Fruit fly (Drosophila melanogaster) whole organism, embryonic: ENCODE data around the gene CG14340.

Experiments used
- CG1024 ChIP-seq: fragments of 200-800 bp; sonication (Bioruptor generic); IDR thresholded peaks from 2 replicates; pipeline ENCODE4 v1.3.6; 2022; ENCODE audit warnings: missing biosample characterization, missing genetic modification characterization
- CG10366 ChIP-seq: fragments of 200-800 bp; sonication (Bioruptor generic); IDR thresholded peaks from 2 replicates; pipeline ENCODE4 v1.3.6; 2022; ENCODE audit warnings: missing biosample characterization, missing genetic modification characterization
- CG11093 ChIP-seq: fragments of 200-800 bp; sonication (Bioruptor generic); IDR thresholded peaks from 3 replicates; pipeline ENCODE4 v1.3.6; 2022; ENCODE audit warnings: missing biosample characterization, missing genetic modification characterization
- CG11456 ChIP-seq: fragments of 200-800 bp; sonication (Bioruptor generic); IDR thresholded peaks from 3 replicates; pipeline ENCODE4 v1.3.6; 2022; ENCODE audit warnings: missing biosample characterization, missing genetic modification characterization
- CG12219 ChIP-seq: fragments of 200-800 bp; sonication (Bioruptor generic); optimal IDR thresholded peaks from 3 replicates; lab custom pipeline; 2018; ENCODE audit warnings: missing biosample characterization, mild to moderate bottlenecking, missing genetic modification characterization
- CG12391 ChIP-seq: fragments of 200-800 bp; sonication (Bioruptor generic); optimal IDR thresholded peaks from 3 replicates; lab custom pipeline; 2018; ENCODE audit warnings: missing biosample characterization, mild to moderate bottlenecking, missing genetic modification characterization, moderate library complexity
- CG12769 ChIP-seq: fragments of 200-800 bp; sonication (Bioruptor generic); optimal IDR thresholded peaks from 2 replicates; lab custom pipeline; 2019; ENCODE audit warnings: missing biosample characterization, mild to moderate bottlenecking, missing genetic modification characterization, moderate library complexity
- CG13624 ChIP-seq: fragments of 200-800 bp; sonication (Bioruptor generic); optimal IDR thresholded peaks from 2 replicates; lab custom pipeline; 2016; ENCODE audit warnings: missing biosample characterization, missing genetic modification characterization
- CG14014 ChIP-seq: fragments of 200-800 bp; sonication (Bioruptor generic); IDR thresholded peaks from 2 replicates; pipeline ENCODE4 v1.3.6; 2022; ENCODE audit warnings: missing biosample characterization, missing genetic modification characterization
- CG15696 ChIP-seq: fragments of 200-800 bp; sonication (Bioruptor generic); optimal IDR thresholded peaks from 2 replicates; lab custom pipeline; 2019; ENCODE audit warnings: missing biosample characterization, mild to moderate bottlenecking, missing genetic modification characterization, moderate library complexity
- CG16815 ChIP-seq: fragments of 200-800 bp; sonication (Bioruptor generic); optimal IDR thresholded peaks from 3 replicates; lab custom pipeline; 2017; ENCODE audit warnings: missing biosample characterization, mild to moderate bottlenecking, missing genetic modification characterization
- CG17359 ChIP-seq: fragments of 200-800 bp; sonication (Bioruptor generic); optimal IDR thresholded peaks from 3 replicates; lab custom pipeline; 2018; ENCODE audit warnings: missing biosample characterization, mild to moderate bottlenecking, missing genetic modification characterization, moderate library complexity
- CG17568 ChIP-seq: fragments of 200-800 bp; sonication (Bioruptor generic); optimal IDR thresholded peaks from 2 replicates; lab custom pipeline; 2018; ENCODE audit warnings: missing biosample characterization, mild to moderate bottlenecking, missing genetic modification characterization, moderate library complexity
- CG32767 ChIP-seq: fragments of 200-800 bp; sonication (Bioruptor generic); IDR thresholded peaks from 2 replicates; pipeline ENCODE4 v1.3.6; 2022; ENCODE audit warnings: missing biosample characterization, missing genetic modification characterization
- CG33213 ChIP-seq: fragments of 200-800 bp; sonication (Bioruptor generic); optimal IDR thresholded peaks from 3 replicates; lab custom pipeline; 2016; ENCODE audit warnings: missing biosample characterization, missing genetic modification characterization
- CG34422 ChIP-seq: fragments of 200-800 bp; sonication (Bioruptor generic); IDR thresholded peaks from 3 replicates; pipeline ENCODE4 v1.3.6; 2022; ENCODE audit warnings: missing biosample characterization, missing genetic modification characterization
- CG5245 ChIP-seq: fragments of 200-800 bp; sonication (Bioruptor generic); optimal IDR thresholded peaks from 3 replicates; lab custom pipeline; 2016; ENCODE audit warnings: missing biosample characterization, missing genetic modification characterization
- CG6689 ChIP-seq: fragments of 200-800 bp; sonication (Bioruptor generic); IDR thresholded peaks from 2 replicates; pipeline ENCODE4 v1.3.6; 2022; ENCODE audit warnings: missing biosample characterization, missing genetic modification characterization
- CG6813 ChIP-seq: fragments of 200-800 bp; sonication (Bioruptor generic); optimal IDR thresholded peaks from 2 replicates; lab custom pipeline; 2017; ENCODE audit warnings: missing biosample characterization, missing genetic modification characterization, mild to moderate bottlenecking, moderate library complexity, missing genetic modification reagents
- CG7786 ChIP-seq: fragments of 200-800 bp; sonication (Bioruptor generic); optimal IDR thresholded peaks from 2 replicates; lab custom pipeline; 2016; ENCODE audit warnings: missing biosample characterization, missing genetic modification characterization
- CG9932 ChIP-seq: fragments of 200-800 bp; sonication (Bioruptor generic); IDR thresholded peaks from 2 replicates; pipeline ENCODE4 v1.3.6; 2022; ENCODE audit warnings: missing biosample characterization, missing genetic modification characterization
- CrebB ChIP-seq: fragments of 200-800 bp; sonication (Bioruptor generic); optimal IDR thresholded peaks from 3 replicates; lab custom pipeline; 2018; ENCODE audit warnings: missing biosample characterization, mild to moderate bottlenecking, missing genetic modification characterization
- Dbx ChIP-seq: fragments of 200-800 bp; sonication (Bioruptor generic); IDR thresholded peaks from 3 replicates; pipeline ENCODE4 v1.3.6; 2022; ENCODE audit warnings: missing biosample characterization, missing genetic modification characterization
- HmgZ ChIP-seq: fragments of 200-800 bp; sonication (Bioruptor generic); optimal IDR thresholded peaks from 2 replicates; lab custom pipeline; 2018; ENCODE audit warnings: missing biosample characterization, mild to moderate bottlenecking, missing genetic modification characterization
- Mrtf ChIP-seq: fragments of 200-800 bp; sonication (Bioruptor generic); IDR thresholded peaks from 3 replicates; pipeline ENCODE4 v1.3.6; 2022; ENCODE audit warnings: missing biosample characterization, missing genetic modification characterization
- Nf-YA ChIP-seq: fragments of 200-800 bp; sonication (Bioruptor generic); IDR thresholded peaks from 2 replicates; pipeline ENCODE4 v1.3.6; 2022; ENCODE audit warnings: missing biosample characterization, missing genetic modification characterization
- PHDP ChIP-seq: fragments of 200-800 bp; sonication (Bioruptor generic); optimal IDR thresholded peaks from 3 replicates; lab custom pipeline; 2018; ENCODE audit warnings: missing biosample characterization, mild to moderate bottlenecking, missing genetic modification characterization, moderate library complexity
- Stat92E ChIP-seq, 3 experiments: fragments of >200 bp in 2 of 3; fragments of 200-800 bp in 1 of 3; sonication (Bioruptor generic) in 1 of 3; optimal IDR thresholded peaks; 2 replicates each; lab custom pipeline; 2017 to 2019; ENCODE audit warnings: missing biosample characterization in 3 of 3, missing genetic modification characterization in 3 of 3, mild to moderate bottlenecking in 1 of 3, moderate library complexity in 1 of 3
- ac ChIP-seq: fragments of 200-800 bp; sonication (Bioruptor generic); optimal IDR thresholded peaks from 3 replicates; lab custom pipeline; 2017; ENCODE audit warnings: missing biosample characterization, mild to moderate bottlenecking, missing genetic modification characterization
- ase ChIP-seq: fragments of 200-800 bp; sonication (Bioruptor generic); IDR thresholded peaks from 3 replicates; pipeline ENCODE4 v1.3.6; 2022; ENCODE audit warnings: missing biosample characterization, missing genetic modification characterization
- caup ChIP-seq: fragments of 200-800 bp; sonication (Bioruptor generic); optimal IDR thresholded peaks from 3 replicates; lab custom pipeline; 2017; ENCODE audit warnings: missing biosample characterization, mild to moderate bottlenecking, missing genetic modification characterization, moderate library complexity; ENCODE audit not compliant: severe bottlenecking
- ci ChIP-seq: fragments of 200-800 bp; sonication (Bioruptor generic); IDR thresholded peaks from 3 replicates; pipeline ENCODE4 v1.3.6; 2022; ENCODE audit warnings: missing biosample characterization, missing genetic modification characterization
- dati ChIP-seq: fragments of 200-800 bp; sonication (Bioruptor generic); IDR thresholded peaks from 2 replicates; pipeline ENCODE4 v1.3.6; 2022; ENCODE audit warnings: missing biosample characterization, missing genetic modification characterization
- dmrt99B ChIP-seq: fragments of 200-800 bp; sonication (Bioruptor generic); optimal IDR thresholded peaks from 2 replicates; lab custom pipeline; 2018; ENCODE audit warnings: missing biosample characterization, mild to moderate bottlenecking, missing genetic modification characterization, moderate library complexity
- dpn ChIP-seq, 2 experiments: fragments of 200-800 bp; sonication (Bioruptor generic); optimal IDR thresholded peaks; 3 replicates each; lab custom pipeline; 2016; ENCODE audit warnings: missing biosample characterization in 2 of 2, missing genetic modification characterization in 2 of 2
- gem ChIP-seq: fragments of 200-800 bp; sonication (Bioruptor generic); optimal IDR thresholded peaks from 2 replicates; lab custom pipeline; 2019; ENCODE audit warnings: missing biosample characterization, mild to moderate bottlenecking, missing genetic modification characterization, moderate library complexity
- grau ChIP-seq: fragments of 200-800 bp; optimal IDR thresholded peaks from 3 replicates; lab custom pipeline; 2019; ENCODE audit warnings: missing biosample characterization, mild to moderate bottlenecking, missing genetic modification characterization, moderate library complexity
- ken ChIP-seq: fragments of 200-800 bp; sonication (Bioruptor generic); IDR thresholded peaks from 3 replicates; pipeline ENCODE4 v1.3.6; 2022; ENCODE audit warnings: missing biosample characterization, missing genetic modification characterization
- lab ChIP-seq: fragments of 200-800 bp; sonication (Bioruptor generic); optimal IDR thresholded peaks from 3 replicates; lab custom pipeline; 2017; ENCODE audit warnings: missing biosample characterization, missing genetic modification characterization, mild to moderate bottlenecking, moderate library complexity, missing genetic modification reagents
- lmd ChIP-seq: fragments of 200-800 bp; sonication (Bioruptor generic); IDR thresholded peaks from 2 replicates; pipeline ENCODE4 v1.3.6; 2022; ENCODE audit warnings: missing biosample characterization, missing genetic modification characterization
- maf-S ChIP-seq: fragments of 200-800 bp; sonication (Bioruptor generic); optimal IDR thresholded peaks from 2 replicates; lab custom pipeline; 2016; ENCODE audit warnings: missing biosample characterization, missing genetic modification characterization
- mam ChIP-seq: fragments of 200-800 bp; sonication (Bioruptor generic); optimal IDR thresholded peaks from 3 replicates; lab custom pipeline; 2016; ENCODE audit warnings: missing biosample characterization, missing genetic modification characterization
- prd ChIP-seq, 3 experiments: fragments of >200 bp in 2 of 3; fragments of 200-800 bp in 1 of 3; sonication (Bioruptor generic) in 1 of 3; optimal IDR thresholded peaks in 2 of 3; IDR thresholded peaks in 1 of 3; 2 replicates in 2 of 3; 3 replicates in 1 of 3; pipeline versions ENCODE4 v1.3.6 to Lab custom; 2017 to 2022; ENCODE audit warnings: missing biosample characterization in 1 of 3, missing genetic modification characterization in 1 of 3
- psq ChIP-seq: fragments of 200-800 bp; sonication (Bioruptor generic); optimal IDR thresholded peaks from 2 replicates; lab custom pipeline; 2017; ENCODE audit warnings: missing biosample characterization, missing genetic modification characterization
- shn ChIP-seq: fragments of 200-800 bp; sonication (Bioruptor generic); optimal IDR thresholded peaks from 3 replicates; lab custom pipeline; 2016; ENCODE audit warnings: missing biosample characterization, missing genetic modification characterization
- toy ChIP-seq: fragments of 200-800 bp; sonication (Bioruptor generic); IDR thresholded peaks from 2 replicates; pipeline ENCODE4 v1.3.6; 2022; ENCODE audit warnings: missing biosample characterization, missing genetic modification characterization
- ttk ChIP-seq: fragments of 200-800 bp; sonication (Bioruptor generic); IDR thresholded peaks from 2 replicates; pipeline ENCODE4 v2.1.2; 2022; ENCODE audit warnings: missing biosample characterization, missing genetic modification characterization
- unpg ChIP-seq: fragments of 200-800 bp; sonication (Bioruptor generic); optimal IDR thresholded peaks from 3 replicates; lab custom pipeline; 2018; ENCODE audit warnings: missing biosample characterization, mild to moderate bottlenecking, missing genetic modification characterization, moderate library complexity
- vvl ChIP-seq: fragments of 200-800 bp; sonication (Bioruptor generic); IDR thresholded peaks from 2 replicates; pipeline ENCODE4 v1.3.6; 2022; ENCODE audit warnings: missing biosample characterization, missing genetic modification characterization
- z ChIP-seq: fragments of 200-800 bp; sonication (Bioruptor generic); IDR thresholded peaks from 3 replicates; pipeline ENCODE4 v1.3.6; 2022; ENCODE audit warnings: missing biosample characterization, missing genetic modification characterization

The CG14340 gene

DNA sequence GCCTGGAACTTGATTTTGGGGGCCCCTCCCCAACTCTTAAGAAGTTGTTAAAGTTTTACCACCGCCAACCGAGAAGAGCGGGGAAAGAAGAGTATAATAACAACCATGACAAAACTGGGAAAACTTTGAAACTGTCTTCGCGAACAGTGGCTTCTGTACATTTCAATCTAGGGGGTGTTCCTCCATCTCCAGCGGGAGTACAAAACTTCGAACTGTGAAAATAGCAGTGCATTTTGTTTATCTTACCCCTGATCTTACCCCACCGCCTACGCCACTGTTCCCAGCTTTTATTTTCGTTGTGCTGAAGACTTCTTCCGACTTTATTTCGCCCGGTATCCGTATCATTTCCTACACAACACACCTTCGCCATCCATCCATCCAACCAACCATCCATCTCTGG is 41.8 kb upstream of the CG14340 start (continued):
- no peak for TF ChIP-seq CG5245 (GFP tag; lab: Kevin White, UChicago)
- TF ChIP-seq Dbx (GFP tag; lab: Robert Waterston, UW) = peak; percentile 62
- peak; percentile 61 for TF ChIP-seq CG9932
- TF ChIP-seq HmgZ (tag; lab: Kevin White, UChicago) = no peak
- 0 out of 3 replicates have a peak, but pooled peaks have one; percentile 37 for TF ChIP-seq ase (GFP tag; lab: Robert Waterston, UW)
- TF ChIP-seq prd (optimal IDR thresholded peaks at IDR 0.05; lab: Kevin White, UChicago) = no peak
- TF ChIP-seq prd (GFP tag; IDR thresholded peaks at IDR 0.05; lab: Robert Waterston, UW) = peak; percentile 43; the same call in 1 of the 3 replicates
- peak; percentile 42 for TF ChIP-seq CG12769 (tag; lab: Kevin White, UChicago)
- no peak for TF ChIP-seq CG33213 (GFP tag; lab: Kevin White, UChicago)
- peak; percentile 41; the same call in 1 of the 2 replicates for TF ChIP-seq lmd (GFP tag; lab: Robert Waterston, UW)
- TF ChIP-seq Nf-YA (GFP tag; lab: Robert Waterston, UW) = no peak
- no peak for TF ChIP-seq dpn (GFP tag; optimal IDR thresholded peaks at IDR 0.05; lab: Kevin White, UChicago)
- peak; percentile 38 for TF ChIP-seq lab (GFP tag; lab: Kevin White, UChicago)
- peak; percentile 10 for TF ChIP-seq CG7786 (GFP tag; lab: Kevin White, UChicago)
- peak; percentile 20 for TF ChIP-seq dmrt99B
- peak; percentile 36; the same call in 1 of the 3 replicates for TF ChIP-seq CG11093
- no peak for TF ChIP-seq CrebB (tag; lab: Kevin White, UChicago)
- TF ChIP-seq caup (GFP tag; lab: Kevin White, UChicago) = peak; percentile 7
- peak; percentile 62 for TF ChIP-seq vvl (GFP tag; lab: Robert Waterston, UW)
- TF ChIP-seq CG10366 = peak; percentile 49
- TF ChIP-seq CG16815 (GFP tag; lab: Kevin White, UChicago) = no peak
- no peak for TF ChIP-seq maf-S (GFP tag; lab: Kevin White, UChicago)
- TF ChIP-seq CG17359 (tag; lab: Kevin White, UChicago) = no peak
- TF ChIP-seq CG15696 (tag; lab: Kevin White, UChicago) = no peak
- TF ChIP-seq z (GFP tag; lab: Robert Waterston, UW) = no peak
- TF ChIP-seq CG32767 (GFP tag; lab: Robert Waterston, UW) = no peak
- TF ChIP-seq CG17568 (GFP tag; lab: Kevin White, UChicago) = no peak
- peak; percentile 29 for TF ChIP-seq unpg (GFP tag; lab: Kevin White, UChicago)
- TF ChIP-seq ac (GFP tag; lab: Kevin White, UChicago) = no peak
- no peak for TF ChIP-seq CG1024
- no peak for TF ChIP-seq dati (GFP tag; lab: Robert Waterston, UW)
- TF ChIP-seq psq (GFP tag; lab: Kevin White, UChicago) = peak; percentile 12
- 0 out of 3 replicates have a peak, but pooled peaks have one; percentile 29 for TF ChIP-seq Mrtf (GFP tag; lab: Robert Waterston, UW)
- no peak for TF ChIP-seq CG6813
- peak; percentile 9 for TF ChIP-seq grau (tag; lab: Kevin White, UChicago)
- TF ChIP-seq mam = peak; percentile 19
- peak; percentile 37; the same call in 1 of the 2 replicates for TF ChIP-seq ttk (GFP tag; lab: Robert Waterston, UW)
- TF ChIP-seq PHDP (tag; lab: Kevin White, UChicago) = peak; percentile 11
- TF ChIP-seq CG14014 (GFP tag; lab: Robert Waterston, UW) = peak; percentile 53; the same call in 1 of the 2 replicates
- no peak for TF ChIP-seq CG6689 (GFP tag; lab: Robert Waterston, UW)
- TF ChIP-seq Stat92E (GFP tag; optimal IDR thresholded peaks at IDR 0.05; lab: Kevin White, UChicago) = no peak
- no peak for TF ChIP-seq shn (GFP tag; lab: Kevin White, UChicago)
- TF ChIP-seq ken (GFP tag; lab: Robert Waterston, UW) = peak; percentile 12; the same call in 1 of the 3 replicates
- no peak for TF ChIP-seq CG12219 (GFP tag; lab: Kevin White, UChicago)
- peak; percentile 46 for TF ChIP-seq gem
- TF ChIP-seq ci (GFP tag; lab: Robert Waterston, UW) = peak; percentile 36; the same call in 1 of the 3 replicates
- peak; percentile 72; the same call in 1 of the 3 replicates for TF ChIP-seq CG11456 (GFP tag; lab: Robert Waterston, UW)
- TF ChIP-seq CG13624 = no peak
- no peak for TF ChIP-seq CG12391 (tag; lab: Kevin White, UChicago)
- 0 out of 2 replicates have a peak, but pooled peaks have one; percentile 44 for TF ChIP-seq toy (GFP tag; lab: Robert Waterston, UW)
- TF ChIP-seq CG34422 (GFP tag; lab: Robert Waterston, UW) = 0 out of 3 replicates have a peak, but pooled peaks have one; percentile 8
